Fruit fly (Drosophila melanogaster): ENCODE data around the gene Nhe1.

The Nhe1 gene

DNA sequence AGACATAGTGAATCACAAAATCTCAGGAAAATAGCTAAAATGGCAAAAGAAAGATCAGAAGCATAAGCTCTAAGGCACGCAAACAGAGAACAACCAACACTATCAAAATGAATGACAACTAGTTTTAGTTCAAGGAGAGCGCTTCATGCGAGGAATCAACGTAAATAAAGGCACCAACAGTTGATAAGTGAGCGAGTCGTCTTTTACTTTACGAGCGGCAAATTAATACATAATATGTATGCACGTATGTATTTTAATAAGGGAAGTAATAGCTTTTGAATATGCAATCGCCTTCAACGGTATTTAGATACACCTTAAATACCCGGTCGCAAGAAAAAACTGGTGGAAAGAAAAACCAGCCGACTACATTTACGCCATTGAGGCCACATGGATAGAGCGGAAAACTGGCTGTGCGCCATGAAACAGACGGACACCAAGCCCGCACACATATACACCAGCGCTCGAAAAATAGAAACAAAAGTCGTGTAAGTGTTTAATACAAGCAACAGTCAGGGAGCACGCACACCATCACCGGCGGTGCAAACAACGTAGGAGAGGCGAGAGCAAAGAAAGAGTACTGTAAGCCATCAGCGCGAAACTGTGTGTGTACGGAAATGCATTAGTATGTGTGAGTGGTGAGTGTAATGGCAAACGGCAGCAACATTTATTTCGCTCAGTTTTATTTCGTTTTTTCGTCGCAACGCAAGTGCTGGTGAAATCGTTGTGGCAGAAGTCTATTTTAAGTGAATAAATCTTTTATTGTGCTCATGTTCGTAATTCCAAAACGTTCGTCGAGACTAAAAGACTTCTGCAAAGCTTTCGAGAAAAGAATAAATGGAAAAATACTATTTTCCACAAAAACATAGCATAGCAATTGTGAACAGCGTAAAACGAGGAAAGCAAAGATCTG, 39.9 kb downstream of the Nhe1 start, which contains the start of gene dbr (continued):
- TF ChIP-seq CG8924 (tag; optimal IDR thresholded peaks at IDR 0.05) (peak; percentile 63), mam (GFP tag; optimal IDR thresholded peaks at IDR 0.05) (no peak), ara (GFP tag; IDR thresholded peaks at IDR 0.05) (no peak), gem (tag; optimal IDR thresholded peaks at IDR 0.05) (no peak), CG2199 (GFP tag; IDR thresholded peaks at IDR 0.05) (peak; percentile 96), Antp (GFP tag; optimal IDR thresholded peaks at IDR 0.05) (no peak), CG17568 (GFP tag; optimal IDR thresholded peaks at IDR 0.05) (peak; percentile 2), CoRest (tag; optimal IDR thresholded peaks at IDR 0.05) (peak; percentile 58), CG9727 (GFP tag; optimal IDR thresholded peaks at IDR 0.05) (no peak), odd (GFP tag; optimal IDR thresholded peaks at IDR 0.05) (peak; percentile 61), run (tag; optimal IDR thresholded peaks at IDR 0.05) (no peak), zf30C (GFP tag; optimal IDR thresholded peaks at IDR 0.05) (peak; percentile 12), CG15479 (GFP tag; optimal IDR thresholded peaks at IDR 0.05) (peak; percentile 45), scrt (GFP tag; optimal IDR thresholded peaks at IDR 0.05) (peak; percentile 74), sens (GFP tag) (peak; percentile 84), Jarid2 (GFP tag; optimal IDR thresholded peaks at IDR 0.05) (peak; percentile 48), kni (GFP tag; optimal IDR thresholded peaks at IDR 0.05) (peak; percentile 91), tap (tag; optimal IDR thresholded peaks at IDR 0.05) (peak; percentile 15), nerfin-1 (tag; optimal IDR thresholded peaks at IDR 0.05) (peak; percentile 24), fd96Cb (tag; optimal IDR thresholded peaks at IDR 0.05) (no peak), CG15514 (GFP tag; optimal IDR thresholded peaks at IDR 0.05) (peak; percentile 14), sob (GFP tag; IDR thresholded peaks at IDR 0.05) (0 out of 2 replicates have a peak, but pooled peaks have one; percentile 32), MBD-R2 (GFP tag; IDR thresholded peaks at IDR 0.05) (no peak), Eip74EF (GFP tag; optimal IDR thresholded peaks at IDR 0.05) (no peak), abd-A (tag; optimal IDR thresholded peaks at IDR 0.05) (peak; percentile 91), CG3163 (GFP tag; optimal IDR thresholded peaks at IDR 0.05) (peak; percentile 52), Fer1 (GFP tag; optimal IDR thresholded peaks at IDR 0.05) (peak; percentile 68), dysf (GFP tag; IDR thresholded peaks at IDR 0.05) (0 out of 3 replicates have a peak, but pooled peaks have one; percentile 8), gcm (GFP tag; optimal IDR thresholded peaks at IDR 0.05) (peak; percentile 65), Blimp-1 (GFP tag; optimal IDR thresholded peaks at IDR 0.05) (no peak), fd3F (GFP tag; optimal IDR thresholded peaks at IDR 0.05) (no peak), nom (GFP tag; optimal IDR thresholded peaks at IDR 0.05) (peak; percentile 85), CG18599 (GFP tag; optimal IDR thresholded peaks at IDR 0.05) (peak; percentile 22), corto (GFP tag; optimal IDR thresholded peaks at IDR 0.05) (peak; percentile 32), twi (tag; optimal IDR thresholded peaks at IDR 0.05) (peak; percentile 82), Hmr (GFP tag; optimal IDR thresholded peaks at IDR 0.05) (peak; percentile 29), NK7.1 (GFP tag; optimal IDR thresholded peaks at IDR 0.05) (no peak), Hey (tag; optimal IDR thresholded peaks at IDR 0.05) (peak; percentile 26), bbx (GFP tag; IDR thresholded peaks at IDR 0.05; ENCODE audit: partially characterized antibody) (0 out of 2 replicates have a peak, but pooled peaks have one; percentile 7), CG10979 (tag; optimal IDR thresholded peaks at IDR 0.05) (peak; percentile 17), HHEX (GFP tag; optimal IDR thresholded peaks at IDR 0.05) (peak; percentile 11), rib (GFP tag; IDR thresholded peaks at IDR 0.05) (peak; percentile 78), D19A (tag; optimal IDR thresholded peaks at IDR 0.05) (peak; percentile 10), gsb (GFP tag; IDR thresholded peaks at IDR 0.05) (no peak), CG33557 (GFP tag; optimal IDR thresholded peaks at IDR 0.05) (peak; percentile 20), bcd (GFP tag; optimal IDR thresholded peaks at IDR 0.05) (no peak), YL-1 (GFP tag; optimal IDR thresholded peaks at IDR 0.05) (peak; percentile 35)

Measured in whole organism, embryonic.